Worm (Caenorhabditis elegans) whole organism, L2 larva: ENCODE measurements around the gene F38B7.2.

Experiments
- C34F6.9 ChIP-seq: fragments of 150-350 bp; optimal IDR thresholded peaks from 2 replicates; lab custom pipeline; 2014; ENCODE audit warnings: missing biosample characterization, missing genetic modification characterization
- F13H6.1 ChIP-seq: sonication (generic microtip); optimal IDR thresholded peaks from 2 replicates; lab custom pipeline; 2016; ENCODE audit warnings: missing genetic modification characterization, missing compliant biosample characterization
- Y55F3AM.14 ChIP-seq: fragments of 200-800 bp; sonication (Bioruptor generic); optimal IDR thresholded peaks from 2 replicates; lab custom pipeline; 2018; ENCODE audit warnings: mild to moderate bottlenecking, missing genetic modification characterization, missing compliant biosample characterization
- ZK546.5 ChIP-seq: sonication (generic microtip); optimal IDR thresholded peaks from 2 replicates; lab custom pipeline; 2017; ENCODE audit warnings: missing biosample characterization, missing genetic modification characterization
- alr-1 ChIP-seq: fragments of 150-350 bp; optimal IDR thresholded peaks from 2 replicates; lab custom pipeline; 2014; ENCODE audit warnings: missing biosample characterization, missing genetic modification characterization
- ama-1 ChIP-seq: fragments of 150-350 bp; optimal IDR thresholded peaks from 2 replicates; lab custom pipeline; 2018; ENCODE audit warnings: inconsistent platforms
- blmp-1 ChIP-seq: sonication (generic microtip); optimal IDR thresholded peaks from 2 replicates; lab custom pipeline; 2017; ENCODE audit warnings: missing genetic modification characterization, mild to moderate bottlenecking, missing compliant biosample characterization, antibody characterized with exemption, moderate library complexity; ENCODE audit not compliant: insufficient read depth
- ceh-82 ChIP-seq: fragments of 150-350 bp; optimal IDR thresholded peaks from 2 replicates; lab custom pipeline; 2014; ENCODE audit warnings: missing biosample characterization, missing genetic modification characterization
- crh-2 ChIP-seq: sonication (generic microtip); optimal IDR thresholded peaks from 2 replicates; lab custom pipeline; 2017; ENCODE audit warnings: missing biosample characterization, missing genetic modification characterization
- egl-27 ChIP-seq: sonication (generic microtip); optimal IDR thresholded peaks from 3 replicates; lab custom pipeline; 2017; ENCODE audit warnings: missing biosample characterization, missing genetic modification reagents, missing genetic modification characterization
- elt-1 ChIP-seq: fragments of 150-350 bp; optimal IDR thresholded peaks from 2 replicates; lab custom pipeline; 2014; ENCODE audit warnings: missing biosample characterization, missing genetic modification characterization
- elt-3 ChIP-seq: sonication (generic microtip); optimal IDR thresholded peaks from 2 replicates; lab custom pipeline; 2017; ENCODE audit warnings: missing biosample characterization, missing genetic modification characterization
- fos-1 ChIP-seq: fragments of 150-350 bp; optimal IDR thresholded peaks from 2 replicates; lab custom pipeline; 2014; ENCODE audit warnings: missing biosample characterization, missing genetic modification characterization
- gmeb-1 ChIP-seq: fragments of 150-350 bp; optimal IDR thresholded peaks from 2 replicates; lab custom pipeline; 2014; ENCODE audit warnings: missing biosample characterization, missing genetic modification characterization
- lin-11 ChIP-seq: fragments of 150-350 bp; sonication (generic microtip); optimal IDR thresholded peaks from 2 replicates; lab custom pipeline; 2014; ENCODE audit warnings: missing biosample characterization, missing genetic modification characterization, inconsistent platforms, mixed read lengths
- lin-39 ChIP-seq: fragments of 150-350 bp; optimal IDR thresholded peaks from 2 replicates; lab custom pipeline; 2014; ENCODE audit warnings: missing biosample characterization, missing genetic modification reagents, missing genetic modification characterization
- lsy-2 ChIP-seq, 2 experiments: fragments of 150-350 bp in 1 of 2; sonication (generic microtip) in 1 of 2; optimal IDR thresholded peaks; 2 replicates each; lab custom pipeline; 2014 to 2017; ENCODE audit warnings: missing biosample characterization in 2 of 2, missing genetic modification characterization in 2 of 2
- mab-5 ChIP-seq: fragments of 150-350 bp; optimal IDR thresholded peaks from 2 replicates; lab custom pipeline; 2014; ENCODE audit warnings: missing biosample characterization, missing genetic modification characterization
- mbf-1 ChIP-seq: sonication (generic microtip); optimal IDR thresholded peaks from 2 replicates; lab custom pipeline; 2017; ENCODE audit warnings: missing biosample characterization, missing genetic modification characterization
- mdl-1 ChIP-seq, 2 experiments: fragments of 150-350 bp in 1 of 2; sonication (generic microtip) in 1 of 2; optimal IDR thresholded peaks; 2 replicates each; lab custom pipeline; 2017; ENCODE audit warnings: missing biosample characterization in 2 of 2, missing genetic modification characterization in 2 of 2
- nhr-12 ChIP-seq: fragments of 150-350 bp; optimal IDR thresholded peaks from 2 replicates; lab custom pipeline; 2014; ENCODE audit warnings: missing biosample characterization, missing genetic modification characterization
- nhr-129 ChIP-seq: fragments of 150-350 bp; optimal IDR thresholded peaks from 2 replicates; lab custom pipeline; 2014; ENCODE audit warnings: missing biosample characterization, missing genetic modification characterization
- nhr-21 ChIP-seq: fragments of 150-350 bp; optimal IDR thresholded peaks from 2 replicates; lab custom pipeline; 2014; ENCODE audit warnings: missing biosample characterization, missing genetic modification characterization
- nhr-237 ChIP-seq: fragments of 150-350 bp; optimal IDR thresholded peaks from 2 replicates; lab custom pipeline; 2014; ENCODE audit warnings: missing biosample characterization, missing genetic modification characterization
- nhr-25 ChIP-seq: fragments of 150-350 bp; sonication (generic microtip); optimal IDR thresholded peaks from 3 replicates; lab custom pipeline; 2014; ENCODE audit warnings: missing biosample characterization, missing genetic modification characterization
- nhr-6 ChIP-seq: fragments of 150-350 bp; optimal IDR thresholded peaks from 2 replicates; lab custom pipeline; 2014; ENCODE audit warnings: missing biosample characterization, missing genetic modification characterization
- nhr-77 ChIP-seq: fragments of 150-350 bp; optimal IDR thresholded peaks from 2 replicates; lab custom pipeline; 2014; ENCODE audit warnings: missing biosample characterization, missing genetic modification characterization
- peb-1 ChIP-seq: fragments of 150-350 bp; optimal IDR thresholded peaks from 2 replicates; lab custom pipeline; 2014; ENCODE audit warnings: missing biosample characterization, missing genetic modification characterization
- sem-4 ChIP-seq: fragments of 150-350 bp; optimal IDR thresholded peaks from 2 replicates; lab custom pipeline; 2014; ENCODE audit warnings: missing biosample characterization, missing genetic modification reagents, missing genetic modification characterization
- sma-3 ChIP-seq: sonication (generic microtip); optimal IDR thresholded peaks from 2 replicates; lab custom pipeline; 2016; ENCODE audit warnings: missing genetic modification reagents, missing genetic modification characterization, missing compliant biosample characterization
- sma-9 ChIP-seq, 2 experiments: fragments of 150-350 bp in 1 of 2; sonication (generic microtip) in 1 of 2; optimal IDR thresholded peaks; 2 replicates each; lab custom pipeline; 2014 to 2016; ENCODE audit warnings: missing genetic modification characterization in 2 of 2, mild to moderate bottlenecking in 1 of 2, missing biosample characterization in 1 of 2, missing compliant biosample characterization in 1 of 2, missing genetic modification reagents in 1 of 2, moderate library complexity in 1 of 2
- unc-39 ChIP-seq: fragments of 150-350 bp; optimal IDR thresholded peaks from 2 replicates; lab custom pipeline; 2014; ENCODE audit warnings: missing biosample characterization, missing genetic modification characterization
- unc-62 ChIP-seq: fragments of 150-350 bp; optimal IDR thresholded peaks from 2 replicates; lab custom pipeline; 2014; ENCODE audit warnings: missing biosample characterization, missing genetic modification reagents, missing genetic modification characterization
- zag-1 ChIP-seq: fragments of 150-350 bp; optimal IDR thresholded peaks from 2 replicates; lab custom pipeline; 2014; ENCODE audit warnings: missing biosample characterization, missing genetic modification characterization
- ztf-4 ChIP-seq: fragments of 150-350 bp; optimal IDR thresholded peaks from 2 replicates; lab custom pipeline; 2014; ENCODE audit warnings: missing biosample characterization, missing genetic modification characterization

F38B7.2 gene

DNA sequence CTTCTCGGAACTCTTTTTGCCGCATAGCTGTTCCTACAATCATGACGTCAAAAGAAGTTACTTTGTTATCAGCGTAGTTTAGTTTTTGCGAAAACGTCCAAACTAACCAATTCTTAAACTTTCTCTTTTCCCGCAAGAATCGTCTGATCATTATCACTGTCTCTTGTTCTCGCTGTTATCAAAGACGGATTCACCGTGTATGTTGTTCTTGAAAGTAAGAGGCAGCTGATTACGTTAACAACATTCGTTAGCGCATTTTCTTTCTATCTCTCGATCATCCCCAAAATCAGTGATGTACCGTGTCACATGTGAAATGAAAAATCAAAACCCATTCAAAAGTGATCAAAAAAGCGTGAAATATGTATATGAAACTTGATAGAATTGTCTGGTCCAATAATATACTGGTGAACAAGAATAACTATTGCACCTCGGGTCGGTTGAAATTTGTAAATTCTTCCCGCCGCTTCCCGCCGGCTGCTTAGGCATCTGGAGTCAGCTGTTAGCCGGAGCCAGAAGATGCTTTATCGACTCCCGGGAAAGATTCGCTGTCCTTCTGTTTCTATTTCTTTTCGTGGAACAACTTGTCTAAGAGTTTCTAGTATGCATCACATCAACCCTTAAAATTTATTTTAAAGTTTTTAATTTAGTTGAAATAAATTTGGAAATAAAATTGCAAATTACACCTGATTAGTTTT is 9.1 kb upstream of the F38B7.2 start:
- TF ChIP-seq mab-5 (tag; lab: Kevin White, UChicago), result no peak
- TF ChIP-seq nhr-129 (tag; lab: Kevin White, UChicago), result peak; percentile 58
- no peak for TF ChIP-seq peb-1 (tag; lab: Kevin White, UChicago)
- peak; percentile 19 for TF ChIP-seq egl-27 (tag; lab: Kevin White, UChicago)
- no peak for TF ChIP-seq mdl-1 (tag; optimal IDR thresholded peaks at IDR 0.05; lab: Kevin White, UChicago)
- peak; percentile 87 for TF ChIP-seq sma-9 (GFP tag; optimal IDR thresholded peaks at IDR 0.05; lab: Kevin White, UChicago)
- no peak for TF ChIP-seq sma-9 (tag; optimal IDR thresholded peaks at IDR 0.05; lab: Kevin White, UChicago)
- peak; percentile 7 for TF ChIP-seq F13H6.1 (tag; lab: Kevin White, UChicago)
- peak in 1 of 2 experiments; percentile 29 for TF ChIP-seq lsy-2 (tag; optimal IDR thresholded peaks at IDR 0.05; lab: Kevin White, UChicago)
- peak; percentile 93 for TF ChIP-seq fos-1 (tag; lab: Kevin White, UChicago)
- peak; percentile 96 for TF ChIP-seq blmp-1 (tag; lab: Kevin White, UChicago)
- peak; percentile 65 for TF ChIP-seq gmeb-1
- TF ChIP-seq nhr-12, result no peak
- TF ChIP-seq lin-11 (tag; lab: Kevin White, UChicago), result no peak
- peak; percentile 43 for TF ChIP-seq sma-3 (GFP tag; lab: Kevin White, UChicago)
- peak; percentile 60 for TF ChIP-seq crh-2 (tag; lab: Kevin White, UChicago)
- no peak for TF ChIP-seq ama-1
- TF ChIP-seq ztf-4 (tag; lab: Kevin White, UChicago), result no peak
- TF ChIP-seq nhr-21, result peak; percentile 56
- no peak for TF ChIP-seq lin-39 (tag; lab: Kevin White, UChicago)
- no peak for TF ChIP-seq elt-3 (tag; lab: Kevin White, UChicago)
- TF ChIP-seq nhr-25 (tag; lab: Kevin White, UChicago), result peak; percentile 50
- no peak for TF ChIP-seq mbf-1
- no peak for TF ChIP-seq ceh-82 (tag; lab: Kevin White, UChicago)

DNA sequence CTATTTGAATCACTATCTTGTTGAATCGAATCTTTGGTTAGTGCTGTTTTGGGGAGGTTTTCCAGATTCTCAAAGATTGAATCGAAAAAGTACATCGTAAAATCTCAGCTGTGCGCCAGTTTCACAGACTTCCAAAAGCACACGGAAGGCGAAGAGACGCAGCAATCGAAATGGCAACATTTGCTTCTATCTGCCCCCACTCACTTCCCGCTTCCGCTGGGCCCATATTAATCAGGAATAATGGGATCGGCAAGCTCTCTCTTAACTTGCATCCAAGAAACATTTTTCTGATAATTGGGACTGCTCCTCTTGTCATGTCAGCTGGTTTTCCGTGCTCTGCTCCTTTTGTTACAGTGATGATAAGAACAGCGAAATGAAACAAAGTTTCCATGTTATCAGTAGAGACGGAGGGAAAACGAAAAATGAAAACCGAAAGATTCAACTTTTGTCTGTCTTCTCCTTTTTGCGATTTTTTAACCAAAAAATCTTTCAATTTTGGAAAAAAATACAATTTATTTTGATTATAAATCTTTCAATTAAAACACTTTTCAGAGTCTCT is 8.2 kb upstream of the F38B7.2 start:
- TF ChIP-seq F13H6.1 (tag; lab: Kevin White, UChicago) (peak; percentile 64), ZK546.5 (tag; lab: Kevin White, UChicago) (no peak), nhr-129 (tag; lab: Kevin White, UChicago) (peak; percentile 38), Y55F3AM.14 (GFP tag; lab: Kevin White, UChicago) (no peak), crh-2 (tag; lab: Kevin White, UChicago) (peak; percentile 60), nhr-77 (tag; lab: Kevin White, UChicago) (no peak), unc-39 (tag; lab: Kevin White, UChicago) (no peak), mab-5 (tag; lab: Kevin White, UChicago) (peak; percentile 19), unc-62 (GFP tag; lab: Kevin White, UChicago) (no peak), sem-4 (peak; percentile 16), zag-1 (tag; lab: Kevin White, UChicago) (no peak), elt-1 (no peak), nhr-6 (tag; lab: Kevin White, UChicago) (no peak), mbf-1 (no peak), sma-9 (GFP tag; optimal IDR thresholded peaks at IDR 0.05; lab: Kevin White, UChicago) (peak; percentile 68), sma-9 (tag; optimal IDR thresholded peaks at IDR 0.05; lab: Kevin White, UChicago) (no peak), alr-1 (tag; lab: Kevin White, UChicago) (no peak), C34F6.9 (tag; lab: Kevin White, UChicago) (peak; percentile 26), lsy-2 (tag; optimal IDR thresholded peaks at IDR 0.05; lab: Kevin White, UChicago) (peak in 1 of 2 experiments; percentile 27), fos-1 (tag; lab: Kevin White, UChicago) (peak; percentile 70), nhr-237 (tag; lab: Kevin White, UChicago) (no peak)

DNA sequence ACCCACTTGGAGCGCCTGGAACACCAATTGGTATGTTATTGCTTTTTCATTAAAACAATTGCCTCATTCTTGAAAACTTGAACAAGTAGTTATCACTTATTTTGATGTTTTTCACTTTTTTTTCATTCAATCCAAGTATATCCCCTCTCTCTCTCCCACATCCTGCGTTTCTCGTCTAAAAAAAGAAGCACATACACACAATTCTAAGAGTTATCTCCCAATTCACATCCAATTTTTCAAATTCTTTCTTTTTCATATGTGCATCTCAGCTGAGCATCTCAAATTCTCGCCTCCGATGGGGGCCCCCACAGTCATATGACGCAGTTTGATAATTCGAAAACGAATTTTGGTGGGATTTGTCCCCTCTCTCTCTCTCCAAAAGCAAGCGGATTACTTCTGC is 7.1 kb upstream of the F38B7.2 start:
- TF ChIP-seq C34F6.9 (tag; lab: Kevin White, UChicago) (peak; percentile 14), unc-39 (tag; lab: Kevin White, UChicago) (no peak)
- TF ChIP-seq, all 48 proteins: peak for 1
